Worm (Caenorhabditis elegans) whole organism, L4 larva: ENCODE data around the gene F07C3.16.

Source experiments
- D1046.2 ChIP-seq: fragments of 200-800 bp; sonication (Bioruptor generic); IDR thresholded peaks from 2 replicates; pipeline ENCODE4 v1.3.6; 2022; ENCODE audit warnings: missing genetic modification characterization, missing compliant biosample characterization
- F10B5.3 ChIP-seq: sonication (generic microtip); optimal IDR thresholded peaks from 2 replicates; lab custom pipeline; 2016; ENCODE audit warnings: mild to moderate bottlenecking, missing genetic modification characterization, missing compliant biosample characterization
- F49E8.2 ChIP-seq: sonication (generic microtip); optimal IDR thresholded peaks from 2 replicates; lab custom pipeline; 2016; ENCODE audit warnings: missing compliant biosample characterization, mild to moderate bottlenecking, missing genetic modification characterization, borderline replicate concordance
- R02D3.7 ChIP-seq: fragments of 150-350 bp; sonication (generic microtip); optimal IDR thresholded peaks from 3 replicates; lab custom pipeline; 2014; ENCODE audit warnings: missing biosample characterization, missing genetic modification characterization
- ZK546.5 ChIP-seq, 2 experiments: sonication (generic microtip); optimal IDR thresholded peaks; 2 replicates each; lab custom pipeline; 2017; ENCODE audit warnings: missing biosample characterization in 2 of 2, missing genetic modification characterization in 2 of 2
- attf-4 ChIP-seq: sonication (generic microtip); optimal IDR thresholded peaks from 3 replicates; lab custom pipeline; 2017; ENCODE audit warnings: missing biosample characterization, missing genetic modification characterization
- ceh-32 ChIP-seq: sonication (generic microtip); optimal IDR thresholded peaks from 2 replicates; lab custom pipeline; 2016; ENCODE audit warnings: mild to moderate bottlenecking, missing genetic modification characterization, missing compliant biosample characterization; ENCODE audit not compliant: poor library complexity
- ceh-44 ChIP-seq: fragments of 200-800 bp; sonication (Bioruptor generic); IDR thresholded peaks from 2 replicates; pipeline ENCODE4 v1.3.6; 2022; ENCODE audit warnings: missing genetic modification reagents, missing genetic modification characterization, missing compliant biosample characterization
- ceh-82 ChIP-seq: sonication (generic microtip); optimal IDR thresholded peaks from 2 replicates; lab custom pipeline; 2017; ENCODE audit warnings: missing biosample characterization, missing genetic modification characterization
- ces-1 ChIP-seq: fragments of 150-350 bp; sonication (generic microtip); optimal IDR thresholded peaks from 4 replicates; lab custom pipeline; 2014; ENCODE audit warnings: missing biosample characterization, missing genetic modification reagents, missing genetic modification characterization
- ctbp-1 ChIP-seq: fragments of 200-800 bp; sonication (Bioruptor generic); IDR thresholded peaks from 2 replicates; pipeline ENCODE4 v1.3.6; 2022; ENCODE audit warnings: missing genetic modification reagents, missing genetic modification characterization, missing compliant biosample characterization
- daf-19 ChIP-seq: fragments of 200-800 bp; sonication (Bioruptor generic); conservative IDR thresholded peaks from 2 replicates; pipeline ENCODE4 v1.3.6; 2022; ENCODE audit warnings: missing genetic modification characterization, missing compliant biosample characterization
- egl-27 ChIP-seq: sonication (generic microtip); optimal IDR thresholded peaks from 3 replicates; lab custom pipeline; 2017; ENCODE audit warnings: missing biosample characterization, missing genetic modification reagents, missing genetic modification characterization
- fkh-10 ChIP-seq: fragments of 150-350 bp; optimal IDR thresholded peaks from 2 replicates; lab custom pipeline; 2014; ENCODE audit warnings: missing biosample characterization, missing genetic modification reagents, missing genetic modification characterization
- fos-1 ChIP-seq: fragments of 150-350 bp; optimal IDR thresholded peaks from 2 replicates; lab custom pipeline; 2014; ENCODE audit warnings: missing biosample characterization, missing genetic modification characterization
- gei-8 ChIP-seq: fragments of 200-800 bp; sonication (Bioruptor generic); optimal IDR thresholded peaks from 2 replicates; lab custom pipeline; 2018; ENCODE audit warnings: mild to moderate bottlenecking, missing genetic modification characterization, missing compliant biosample characterization
- hif-1 ChIP-seq, 2 experiments: sonication (generic microtip); optimal IDR thresholded peaks; 2 replicates each; lab custom pipeline; 2016 to 2017; ENCODE audit warnings: missing compliant biosample characterization in 2 of 2, missing genetic modification characterization in 2 of 2, missing genetic modification reagents in 2 of 2, missing genotype in 2 of 2, mild to moderate bottlenecking in 1 of 2
- hlh-11 ChIP-seq: fragments of 200-800 bp; sonication (Bioruptor generic); optimal IDR thresholded peaks from 2 replicates; lab custom pipeline; 2018; ENCODE audit warnings: mild to moderate bottlenecking, missing genetic modification characterization, missing compliant biosample characterization
- hmg-1.1 ChIP-seq: fragments of 200-800 bp; sonication (Bioruptor generic); IDR thresholded peaks from 2 replicates; pipeline ENCODE4 v1.3.6; 2022; ENCODE audit warnings: missing genetic modification reagents, missing genetic modification characterization, missing compliant biosample characterization
- lin-1 ChIP-seq: fragments of 200-800 bp; sonication (Bioruptor generic); IDR thresholded peaks from 2 replicates; pipeline ENCODE4 v1.3.6; 2022; ENCODE audit warnings: missing genetic modification reagents, missing genetic modification characterization, missing compliant biosample characterization
- lin-38 ChIP-seq: fragments of 200-800 bp; sonication (Bioruptor generic); IDR thresholded peaks from 2 replicates; pipeline ENCODE4 v1.3.6; 2022; ENCODE audit warnings: missing genetic modification reagents, missing genetic modification characterization, missing compliant biosample characterization
- lin-39 ChIP-seq: fragments of 150-350 bp; optimal IDR thresholded peaks from 2 replicates; lab custom pipeline; 2014; ENCODE audit warnings: missing biosample characterization, missing genetic modification reagents, missing genetic modification characterization
- lir-3 ChIP-seq: sonication (generic microtip); optimal IDR thresholded peaks from 2 replicates; lab custom pipeline; 2016; ENCODE audit warnings: mild to moderate bottlenecking, missing genetic modification characterization, missing compliant biosample characterization
- mdl-1 ChIP-seq, 2 experiments: fragments of 150-350 bp in 1 of 2; sonication (generic microtip) in 1 of 2; optimal IDR thresholded peaks; 2 replicates each; lab custom pipeline; 2014 to 2017; ENCODE audit warnings: missing biosample characterization in 2 of 2, missing genetic modification characterization in 2 of 2
- mes-2 ChIP-seq: sonication (generic microtip); optimal IDR thresholded peaks from 2 replicates; lab custom pipeline; 2016; ENCODE audit warnings: missing genotype, mild to moderate bottlenecking, missing genetic modification characterization, missing compliant biosample characterization; ENCODE audit not compliant: poor library complexity, severe bottlenecking
- mxl-2 ChIP-seq: fragments of 200-800 bp; sonication (Bioruptor generic); conservative IDR thresholded peaks from 2 replicates; pipeline ENCODE4 v1.3.6; 2022; ENCODE audit warnings: missing genetic modification reagents, missing genetic modification characterization, missing compliant biosample characterization
- nhr-10 ChIP-seq: fragments of 150-350 bp; optimal IDR thresholded peaks from 2 replicates; lab custom pipeline; 2014; ENCODE audit warnings: missing biosample characterization, missing genetic modification characterization
- nhr-11 ChIP-seq: fragments of 150-350 bp; optimal IDR thresholded peaks from 2 replicates; lab custom pipeline; 2014; ENCODE audit warnings: missing biosample characterization, missing genetic modification characterization
- nhr-25 ChIP-seq: sonication (generic microtip); optimal IDR thresholded peaks from 2 replicates; lab custom pipeline; 2017; ENCODE audit warnings: missing genetic modification characterization, mild to moderate bottlenecking, missing compliant biosample characterization, antibody characterized with exemption, moderate library complexity, borderline replicate concordance; ENCODE audit not compliant: insufficient read depth
- nhr-28 ChIP-seq: fragments of 150-350 bp; optimal IDR thresholded peaks from 2 replicates; lab custom pipeline; 2014; ENCODE audit warnings: missing biosample characterization, missing genetic modification characterization
- nhr-6 ChIP-seq: fragments of 150-350 bp; optimal IDR thresholded peaks from 2 replicates; lab custom pipeline; 2014; ENCODE audit warnings: missing biosample characterization, missing genetic modification characterization
- nhr-76 ChIP-seq: fragments of 150-350 bp; optimal IDR thresholded peaks from 2 replicates; lab custom pipeline; 2014; ENCODE audit warnings: missing biosample characterization, missing genetic modification characterization
- nhr-77 ChIP-seq: fragments of 150-350 bp; optimal IDR thresholded peaks from 2 replicates; lab custom pipeline; 2014; ENCODE audit warnings: missing biosample characterization, missing genetic modification characterization
- set-16 ChIP-seq: fragments of 200-800 bp; sonication (Bioruptor generic); IDR thresholded peaks from 2 replicates; pipeline ENCODE4 v1.3.6; 2022; ENCODE audit warnings: missing genetic modification reagents, missing genetic modification characterization, missing compliant biosample characterization
- skn-1 ChIP-seq: fragments of 150-350 bp; optimal IDR thresholded peaks from 2 replicates; lab custom pipeline; 2014; ENCODE audit warnings: missing biosample characterization, missing genetic modification characterization
- snpc-1.2 ChIP-seq: fragments of 200-800 bp; sonication (Bioruptor generic); IDR thresholded peaks from 2 replicates; pipeline ENCODE4 v1.3.6; 2022; ENCODE audit warnings: missing genetic modification reagents, missing genetic modification characterization, missing compliant biosample characterization
- snpc-4 ChIP-seq: fragments of 150-350 bp; optimal IDR thresholded peaks from 2 replicates; lab custom pipeline; 2014; ENCODE audit warnings: missing biosample characterization, missing genetic modification characterization
- tag-97 ChIP-seq: fragments of 200-800 bp; sonication (Bioruptor generic); IDR thresholded peaks from 2 replicates; pipeline ENCODE4 v1.3.6; 2022; ENCODE audit warnings: missing genetic modification characterization, missing compliant biosample characterization
- tra-1 ChIP-seq: fragments of 200-800 bp; sonication (Bioruptor generic); IDR thresholded peaks from 2 replicates; pipeline ENCODE4 v1.3.6; 2022; ENCODE audit warnings: missing genetic modification reagents, missing genetic modification characterization, missing compliant biosample characterization
- unc-62 ChIP-seq, 3 experiments: fragments of 150-350 bp in 1 of 3; sonication (generic microtip); optimal IDR thresholded peaks in 2 of 3; peaks in 1 of 3; 1 replicate in 1 of 3; 2 replicates in 2 of 3; lab custom pipeline; 2014 to 2017; ENCODE audit warnings: missing biosample characterization in 3 of 3, missing genetic modification characterization in 3 of 3, missing genetic modification reagents in 3 of 3, missing genotype in 1 of 3
- vab-7 ChIP-seq: fragments of 200-800 bp; sonication (Bioruptor generic); IDR thresholded peaks from 2 replicates; pipeline ENCODE4 v1.3.6; 2022; ENCODE audit warnings: missing genetic modification reagents, missing genetic modification characterization, missing compliant biosample characterization
- zfp-2 ChIP-seq: sonication (generic microtip); optimal IDR thresholded peaks from 2 replicates; lab custom pipeline; 2016; ENCODE audit warnings: mild to moderate bottlenecking, missing genetic modification characterization, missing compliant biosample characterization
- zfp-3 ChIP-seq: fragments of 200-800 bp; sonication (Bioruptor generic); conservative IDR thresholded peaks from 2 replicates; pipeline ENCODE4 v1.3.6; 2022; ENCODE audit warnings: missing genetic modification reagents, missing genetic modification characterization, missing compliant biosample characterization
- zip-11 ChIP-seq: fragments of 200-800 bp; sonication (Bioruptor generic); IDR thresholded peaks from 2 replicates; pipeline ENCODE4 v1.3.6; 2022; ENCODE audit warnings: missing genetic modification characterization, missing compliant biosample characterization
- zip-2 ChIP-seq: fragments of 150-350 bp; optimal IDR thresholded peaks from 2 replicates; lab custom pipeline; 2014; ENCODE audit warnings: missing biosample characterization, missing genetic modification characterization

F07C3.16 gene

ce11 chrV:9270442-9270841, 13.1 kb upstream of the F07C3.16 start (continued):
- TF ChIP-seq nhr-6 (tag; lab: Kevin White, UChicago): no peak
- no peak for TF ChIP-seq ces-1 (GFP tag; lab: Kevin White, UChicago)
- no peak for TF ChIP-seq D1046.2 (GFP tag; lab: Robert Waterston, UW)
- TF ChIP-seq snpc-1.2 (GFP tag; lab: Robert Waterston, UW): no peak
- TF ChIP-seq set-16 (GFP tag; lab: Robert Waterston, UW): no peak
- no peak for TF ChIP-seq fos-1
- TF ChIP-seq zip-11 (GFP tag; lab: Robert Waterston, UW): no peak
- TF ChIP-seq nhr-11 (tag; lab: Kevin White, UChicago): no peak
- TF ChIP-seq zfp-3 (GFP tag; lab: Robert Waterston, UW): no peak
- no peak for TF ChIP-seq nhr-25 (tag; lab: Kevin White, UChicago)
- peak; percentile 41; the same call in 1 of the 2 replicates for TF ChIP-seq hmg-1.1 (GFP tag; lab: Robert Waterston, UW)
- no peak for TF ChIP-seq nhr-28
- TF ChIP-seq mdl-1 (tag; optimal IDR thresholded peaks at IDR 0.05; lab: Kevin White, UChicago): peak in 1 of 2 experiments; percentile 6
- no peak for TF ChIP-seq attf-4
- peak in 1 of 2 experiments; percentile 9 for TF ChIP-seq hif-1 (tag; optimal IDR thresholded peaks at IDR 0.05; lab: Kevin White, UChicago)
- TF ChIP-seq mes-2 (tag; lab: Kevin White, UChicago): no peak
- TF ChIP-seq tag-97 (GFP tag; lab: Robert Waterston, UW): no peak
- no peak for TF ChIP-seq lin-1
- no peak for TF ChIP-seq nhr-76 (tag; lab: Kevin White, UChicago)
- no peak for TF ChIP-seq lin-39 (tag; lab: Kevin White, UChicago)
- no peak for TF ChIP-seq lin-38 (GFP tag; lab: Robert Waterston, UW)
- TF ChIP-seq vab-7: no peak
- no peak for TF ChIP-seq R02D3.7 (tag; lab: Kevin White, UChicago)
- TF ChIP-seq zip-2: no peak
- TF ChIP-seq ceh-44 (GFP tag; lab: Robert Waterston, UW): no peak
- TF ChIP-seq skn-1 (tag; lab: Kevin White, UChicago): no peak
- TF ChIP-seq F49E8.2 (tag; lab: Kevin White, UChicago): no peak
- TF ChIP-seq fkh-10 (GFP tag; lab: Kevin White, UChicago): peak; percentile 29
- TF ChIP-seq lir-3 (tag; lab: Kevin White, UChicago): no peak
- TF ChIP-seq ctbp-1 (GFP tag; lab: Robert Waterston, UW): no peak
- peak in 1 of 2 experiments; percentile 92 for TF ChIP-seq unc-62 (GFP tag; optimal IDR thresholded peaks at IDR 0.05 in 1 of 2; lab: Kevin White, UChicago)
- no peak for TF ChIP-seq unc-62 (tag; optimal IDR thresholded peaks at IDR 0.05; lab: Kevin White, UChicago)
- no peak for TF ChIP-seq daf-19 (GFP tag; lab: Robert Waterston, UW)
- no peak for TF ChIP-seq snpc-4 (tag; lab: Kevin White, UChicago)
- TF ChIP-seq hlh-11 (tag; lab: Kevin White, UChicago): peak; percentile 32
- TF ChIP-seq F10B5.3 (tag; lab: Kevin White, UChicago): no peak
- no peak for TF ChIP-seq ZK546.5 (tag; optimal IDR thresholded peaks at IDR 0.05; lab: Kevin White, UChicago)
- TF ChIP-seq mxl-2 (GFP tag; lab: Robert Waterston, UW): no peak
- no peak for TF ChIP-seq ceh-32 (tag; lab: Kevin White, UChicago)
- TF ChIP-seq egl-27 (tag; lab: Kevin White, UChicago): no peak
- no peak for TF ChIP-seq nhr-10 (tag; lab: Kevin White, UChicago)
- no peak for TF ChIP-seq zfp-2
- no peak for TF ChIP-seq gei-8
- TF ChIP-seq nhr-77 (tag; lab: Kevin White, UChicago): no peak
- no peak for TF ChIP-seq ceh-82 (tag; lab: Kevin White, UChicago)
- no peak for TF ChIP-seq tra-1 (GFP tag; lab: Robert Waterston, UW)
